Worm (Caenorhabditis elegans): ENCODE data around the gene srg-42.

DNA sequence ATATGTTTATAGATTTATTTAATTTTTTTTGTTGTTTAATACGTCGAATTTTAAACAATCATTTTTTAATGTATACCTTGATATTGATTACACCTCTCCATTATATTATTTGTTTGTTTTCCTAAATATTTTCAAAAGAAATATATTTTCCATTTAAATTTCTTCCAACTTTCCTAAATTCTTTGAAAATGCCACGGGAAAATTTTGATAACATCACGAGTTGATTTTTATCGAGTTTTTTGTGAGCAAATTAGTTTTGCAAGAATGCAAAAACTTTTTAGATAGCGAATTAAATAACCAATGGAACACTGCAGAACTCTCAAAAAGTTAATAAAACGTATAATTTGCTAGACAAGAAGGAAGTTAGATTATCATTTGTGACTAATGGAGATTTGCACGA is at the start of gene srg-42:
- TF ChIP-seq him-1 (tag; optimal IDR thresholded peaks at IDR 0.05) (no peak), W03F9.2 (tag; optimal IDR thresholded peaks at IDR 0.05) (no peak)

All from whole organism, L4/young adult.